Fruit fly (Drosophila melanogaster) whole organism, prepupa: ENCODE data around the gene CG32428.

Source experiments
- CG10631 ChIP-seq: fragments of 200-800 bp; sonication (Bioruptor generic); optimal IDR thresholded peaks from 2 replicates; lab custom pipeline; 2016; ENCODE audit warnings: missing biosample characterization, missing genetic modification characterization
- CG10669 ChIP-seq: fragments of 200-800 bp; sonication (Bioruptor generic); optimal IDR thresholded peaks from 3 replicates; lab custom pipeline; 2018; ENCODE audit warnings: missing biosample characterization, mild to moderate bottlenecking, missing genetic modification characterization, moderate library complexity
- CG11762 ChIP-seq: fragments of 200-800 bp; sonication (Bioruptor generic); optimal IDR thresholded peaks from 3 replicates; lab custom pipeline; 2016; ENCODE audit warnings: missing biosample characterization, missing genetic modification characterization; ENCODE audit not compliant: insufficient read depth
- CG11902 ChIP-seq: fragments of 200-800 bp; sonication (Bioruptor generic); optimal IDR thresholded peaks from 3 replicates; lab custom pipeline; 2016; ENCODE audit warnings: missing biosample characterization, missing genetic modification characterization
- CG15336 ChIP-seq: fragments of 200-800 bp; sonication (Bioruptor generic); IDR thresholded peaks from 2 replicates; pipeline ENCODE4 v1.3.6; 2022; ENCODE audit warnings: missing biosample characterization, missing genetic modification characterization
- CG1621 ChIP-seq: fragments of 200-800 bp; sonication (Bioruptor generic); optimal IDR thresholded peaks from 3 replicates; lab custom pipeline; 2018; ENCODE audit warnings: missing biosample characterization, mild to moderate bottlenecking, missing genetic modification characterization
- CG16779 ChIP-seq: fragments of 200-800 bp; sonication (Bioruptor generic); optimal IDR thresholded peaks from 3 replicates; lab custom pipeline; 2017; ENCODE audit warnings: missing biosample characterization, mild to moderate bottlenecking, missing genetic modification characterization
- CG3032 ChIP-seq: fragments of 200-800 bp; optimal IDR thresholded peaks from 2 replicates; lab custom pipeline; 2019; ENCODE audit warnings: missing biosample characterization, mild to moderate bottlenecking, missing genetic modification characterization, moderate library complexity
- CG32006 ChIP-seq: fragments of 200-800 bp; sonication (Bioruptor generic); optimal IDR thresholded peaks from 3 replicates; lab custom pipeline; 2017; ENCODE audit warnings: missing biosample characterization, mild to moderate bottlenecking, missing genetic modification characterization
- CG34406 ChIP-seq: fragments of 200-800 bp; sonication (Bioruptor generic); optimal IDR thresholded peaks from 3 replicates; lab custom pipeline; 2016; ENCODE audit warnings: missing biosample characterization, missing genetic modification characterization
- CG3919 ChIP-seq: fragments of 200-800 bp; sonication (Bioruptor generic); optimal IDR thresholded peaks from 3 replicates; lab custom pipeline; 2016; ENCODE audit warnings: missing biosample characterization, missing genetic modification characterization
- CG6163 ChIP-seq: fragments of 200-800 bp; sonication (Bioruptor generic); IDR thresholded peaks from 3 replicates; pipeline ENCODE4 v1.3.6; 2022; ENCODE audit warnings: missing biosample characterization, missing genetic modification characterization
- CG6792 ChIP-seq: fragments of 200-800 bp; sonication (Bioruptor generic); optimal IDR thresholded peaks from 3 replicates; lab custom pipeline; 2016; ENCODE audit warnings: missing biosample characterization, missing genetic modification characterization
- CG6808 ChIP-seq: fragments of 200-800 bp; sonication (Bioruptor generic); optimal IDR thresholded peaks from 3 replicates; lab custom pipeline; 2017; ENCODE audit warnings: missing biosample characterization, missing genetic modification characterization, mild to moderate bottlenecking, moderate library complexity, missing genetic modification reagents
- CG6854 ChIP-seq: fragments of 200-800 bp; sonication (Bioruptor generic); optimal IDR thresholded peaks from 2 replicates; lab custom pipeline; 2017; ENCODE audit warnings: missing biosample characterization, mild to moderate bottlenecking, missing genetic modification characterization
- CG7368 ChIP-seq: fragments of 200-800 bp; sonication (Bioruptor generic); optimal IDR thresholded peaks from 3 replicates; lab custom pipeline; 2016; ENCODE audit warnings: missing biosample characterization, missing genetic modification characterization
- CG8119 ChIP-seq: fragments of 200-800 bp; sonication (Bioruptor generic); IDR thresholded peaks from 3 replicates; pipeline ENCODE4 v1.3.6; 2022; ENCODE audit warnings: missing biosample characterization, missing genetic modification characterization
- CG8319 ChIP-seq: fragments of 200-800 bp; sonication (Bioruptor generic); optimal IDR thresholded peaks from 3 replicates; lab custom pipeline; 2016; ENCODE audit warnings: missing biosample characterization, missing genetic modification characterization
- CG9139 ChIP-seq: fragments of 200-800 bp; sonication (Bioruptor generic); optimal IDR thresholded peaks from 3 replicates; lab custom pipeline; 2017; ENCODE audit warnings: missing biosample characterization, mild to moderate bottlenecking, missing genetic modification characterization
- Eip78C ChIP-seq: fragments of 200-800 bp; sonication (Bioruptor generic); peaks from one replicate; lab custom pipeline; 2016; ENCODE audit warnings: missing biosample characterization, missing genetic modification characterization
- Hr39 ChIP-seq: fragments of 200-800 bp; sonication (Bioruptor generic); optimal IDR thresholded peaks from 2 replicates; lab custom pipeline; 2016; ENCODE audit warnings: missing biosample characterization, missing genetic modification characterization
- Hr4 ChIP-seq: fragments of 200-800 bp; sonication (Bioruptor generic); optimal IDR thresholded peaks from 3 replicates; lab custom pipeline; 2016; ENCODE audit warnings: missing biosample characterization, missing genetic modification characterization
- Lpt ChIP-seq: fragments of 200-800 bp; sonication (Bioruptor generic); optimal IDR thresholded peaks from 3 replicates; lab custom pipeline; 2016; ENCODE audit warnings: missing biosample characterization, missing genetic modification characterization
- Met ChIP-seq: fragments of 200-800 bp; sonication (Bioruptor generic); optimal IDR thresholded peaks from 3 replicates; lab custom pipeline; 2016; ENCODE audit warnings: missing biosample characterization, missing genetic modification characterization
- OdsH ChIP-seq: fragments of 200-800 bp; sonication (Bioruptor generic); optimal IDR thresholded peaks from 3 replicates; lab custom pipeline; 2016; ENCODE audit warnings: missing biosample characterization, missing genetic modification characterization
- Smox ChIP-seq: fragments of 200-800 bp; sonication (Bioruptor generic); optimal IDR thresholded peaks from 3 replicates; lab custom pipeline; 2016; ENCODE audit warnings: missing biosample characterization, missing genetic modification characterization
- Sox102F ChIP-seq: fragments of 200-800 bp; sonication (Bioruptor generic); optimal IDR thresholded peaks from 2 replicates; lab custom pipeline; 2016; ENCODE audit warnings: missing biosample characterization, mild to moderate bottlenecking, missing genetic modification characterization
- Sox14 ChIP-seq: fragments of 200-800 bp; sonication (Bioruptor generic); optimal IDR thresholded peaks from 3 replicates; lab custom pipeline; 2016; ENCODE audit warnings: missing biosample characterization, missing genetic modification characterization
- achi ChIP-seq: fragments of 200-800 bp; sonication (Bioruptor generic); optimal IDR thresholded peaks from 3 replicates; lab custom pipeline; 2016; ENCODE audit warnings: missing biosample characterization, missing genetic modification characterization
- acj6 ChIP-seq: fragments of 200-800 bp; sonication (Bioruptor generic); optimal IDR thresholded peaks from 3 replicates; lab custom pipeline; 2016; ENCODE audit warnings: missing biosample characterization, missing genetic modification characterization
- dsx ChIP-seq: fragments of 200-800 bp; optimal IDR thresholded peaks from 3 replicates; lab custom pipeline; 2019; ENCODE audit warnings: missing biosample characterization, mild to moderate bottlenecking, missing genetic modification characterization, moderate library complexity; ENCODE audit not compliant: poor library complexity, severe bottlenecking
- eg ChIP-seq: fragments of 200-800 bp; sonication (Bioruptor generic); IDR thresholded peaks from 3 replicates; pipeline ENCODE4 v1.3.6; 2022; ENCODE audit warnings: missing biosample characterization, missing genetic modification characterization
- esn ChIP-seq: fragments of 200-800 bp; sonication (Bioruptor generic); optimal IDR thresholded peaks from 2 replicates; lab custom pipeline; 2016; ENCODE audit warnings: missing biosample characterization, mild to moderate bottlenecking, missing genetic modification characterization, moderate library complexity
- fkh ChIP-seq: fragments of 200-800 bp; sonication (Bioruptor generic); optimal IDR thresholded peaks from 3 replicates; lab custom pipeline; 2017; ENCODE audit warnings: missing biosample characterization, mild to moderate bottlenecking, missing genetic modification characterization, moderate library complexity
- lz ChIP-seq: fragments of 200-800 bp; sonication (Bioruptor generic); optimal IDR thresholded peaks from 3 replicates; lab custom pipeline; 2016; ENCODE audit warnings: missing biosample characterization, missing genetic modification characterization
- net ChIP-seq: fragments of 200-800 bp; sonication (Bioruptor generic); optimal IDR thresholded peaks from 3 replicates; lab custom pipeline; 2016; ENCODE audit warnings: missing biosample characterization, missing genetic modification characterization
- pdm3 ChIP-seq: fragments of 200-800 bp; sonication (Bioruptor generic); optimal IDR thresholded peaks from 3 replicates; lab custom pipeline; 2016; ENCODE audit warnings: missing biosample characterization, missing genetic modification characterization
- salr ChIP-seq, 2 experiments: fragments of 200-800 bp; sonication (Bioruptor generic); optimal IDR thresholded peaks; 3 replicates each; lab custom pipeline; 2016 to 2018; ENCODE audit warnings: missing biosample characterization in 2 of 2, missing genetic modification characterization in 2 of 2, mild to moderate bottlenecking in 1 of 2
- svp ChIP-seq: fragments of 200-800 bp; sonication (Bioruptor generic); peaks from one replicate; lab custom pipeline; 2016; ENCODE audit warnings: missing biosample characterization, missing genetic modification characterization
- topi ChIP-seq: fragments of 200-800 bp; sonication (Bioruptor generic); optimal IDR thresholded peaks from 3 replicates; lab custom pipeline; 2016; ENCODE audit warnings: missing biosample characterization, missing genetic modification characterization
- vri ChIP-seq: fragments of 200-800 bp; sonication (Bioruptor generic); optimal IDR thresholded peaks from 3 replicates; lab custom pipeline; 2016; ENCODE audit warnings: missing biosample characterization, mild to moderate bottlenecking, missing genetic modification characterization

CG32428 gene

dm6 chr3L:20474789-20475208 lies 1.3 kb upstream of the CG32428 start (continued):
- TF ChIP-seq CG6854 (GFP tag; lab: Kevin White, UChicago), result peak; percentile 67
- peak; percentile 83 for TF ChIP-seq acj6
- peak; percentile 86 for TF ChIP-seq OdsH (GFP tag; lab: Kevin White, UChicago)
- no peak for TF ChIP-seq CG6163 (GFP tag; lab: Robert Waterston, UW)
- TF ChIP-seq CG16779 (tag; lab: Kevin White, UChicago), result peak; percentile 74
- peak; percentile 85 for TF ChIP-seq lz (GFP tag; lab: Kevin White, UChicago)
- no peak for TF ChIP-seq eg (GFP tag; lab: Robert Waterston, UW)
- TF ChIP-seq CG10631, result peak; percentile 88
- peak; percentile 67 for TF ChIP-seq CG1621 (tag; lab: Kevin White, UChicago)
- TF ChIP-seq CG3919 (GFP tag; lab: Kevin White, UChicago), result peak; percentile 93
- peak; percentile 84 for TF ChIP-seq Met (GFP tag; lab: Kevin White, UChicago)

dm6 chr3L:20474197-20474788 lies 770 bp upstream of the CG32428 start, which contains the start of gene isoQC:
Gene isoQC, plus strand, starts transcription at chr3L:20474466.
- peak; percentile 52 for TF ChIP-seq vri (GFP tag; lab: Kevin White, UChicago)
- TF ChIP-seq CG32006 (GFP tag; lab: Kevin White, UChicago), result no peak
- no peak for TF ChIP-seq CG8119
- no peak for TF ChIP-seq dsx
- no peak for TF ChIP-seq CG1621 (tag; lab: Kevin White, UChicago)
- TF ChIP-seq svp (GFP tag; lab: Kevin White, UChicago), result no peak
- no peak for TF ChIP-seq CG10631
- TF ChIP-seq, all 60 proteins: peak for 1

- no peak for TF ChIP-seq salr (GFP tag; optimal IDR thresholded peaks at IDR 0.05; lab: Kevin White, UChicago)
- no peak for TF ChIP-seq CG6792 (GFP tag; lab: Kevin White, UChicago)
- no peak for TF ChIP-seq vri (GFP tag; lab: Kevin White, UChicago)
- no peak for TF ChIP-seq Smox (GFP tag; lab: Kevin White, UChicago)
- TF ChIP-seq CG6808, result no peak
- no peak for TF ChIP-seq topi
- TF ChIP-seq pdm3 (GFP tag; lab: Kevin White, UChicago), result no peak
- no peak for TF ChIP-seq CG8319 (GFP tag; lab: Kevin White, UChicago)
- no peak for TF ChIP-seq Hr39 (GFP tag; lab: Kevin White, UChicago)
- no peak for TF ChIP-seq Sox102F
- TF ChIP-seq CG34406 (GFP tag; lab: Kevin White, UChicago), result no peak
- TF ChIP-seq esn (GFP tag; lab: Kevin White, UChicago), result no peak
- no peak for TF ChIP-seq Lpt (GFP tag; lab: Kevin White, UChicago)
- no peak for TF ChIP-seq CG15336 (GFP tag; lab: Robert Waterston, UW)
- TF ChIP-seq CG32006 (GFP tag; lab: Kevin White, UChicago), result no peak
- no peak for TF ChIP-seq CG10669 (GFP tag; lab: Kevin White, UChicago)
- TF ChIP-seq CG9139, result no peak
- TF ChIP-seq Sox14 (GFP tag; lab: Kevin White, UChicago), result no peak
- no peak for TF ChIP-seq CG7368 (GFP tag; lab: Kevin White, UChicago)
- TF ChIP-seq lz (GFP tag; lab: Kevin White, UChicago), result no peak
These were observed 916 bp downstream of the CG32428 start for dm6 chr3L:20472607-20473006.

- TF ChIP-seq net, result peak; percentile 8
- peak; percentile 96 for TF ChIP-seq fkh (GFP tag; lab: Kevin White, UChicago)
- peak; percentile 49 for TF ChIP-seq CG3032 (tag; lab: Kevin White, UChicago)
- TF ChIP-seq Smox (GFP tag; lab: Kevin White, UChicago), result no peak
- no peak for TF ChIP-seq salr (GFP tag; optimal IDR thresholded peaks at IDR 0.05; lab: Kevin White, UChicago)
- peak; percentile 65 for TF ChIP-seq CG15336 (GFP tag; lab: Robert Waterston, UW)
- no peak for TF ChIP-seq CG7368 (GFP tag; lab: Kevin White, UChicago)
- TF ChIP-seq CG11902 (GFP tag; lab: Kevin White, UChicago), result no peak
- 0 out of 3 replicates have a peak, but pooled peaks have one; percentile 31 for TF ChIP-seq CG6163 (GFP tag; lab: Robert Waterston, UW)
- TF ChIP-seq acj6, result peak; percentile 38
- peak; percentile 23 for TF ChIP-seq Lpt (GFP tag; lab: Kevin White, UChicago)
- no peak for TF ChIP-seq Met (GFP tag; lab: Kevin White, UChicago)
- TF ChIP-seq CG11762, result peak; percentile 0
- TF ChIP-seq dsx, result peak; percentile 5
- TF ChIP-seq CG34406 (GFP tag; lab: Kevin White, UChicago), result peak; percentile 5
- TF ChIP-seq Sox14 (GFP tag; lab: Kevin White, UChicago), result peak; percentile 25
- TF ChIP-seq Hr4, result peak; percentile 34
- TF ChIP-seq pdm3 (GFP tag; lab: Kevin White, UChicago), result peak; percentile 18
- TF ChIP-seq achi (GFP tag; lab: Kevin White, UChicago), result peak; percentile 24
- TF ChIP-seq Eip78C (GFP tag; lab: Kevin White, UChicago), result peak; percentile 75
- TF ChIP-seq eg (GFP tag; lab: Robert Waterston, UW), result peak; percentile 35; the same call in 1 of the 3 replicates
- TF ChIP-seq CG8119, result peak; percentile 34; the same call in 2 of the 3 replicates
- peak; percentile 12 for TF ChIP-seq CG10631
These were observed 1.8 kb downstream of the CG32428 start for dm6 chr3L:20471499-20472313.
